Fruit fly (Drosophila melanogaster) whole organism, embryonic: ENCODE data around the gene Cpr65Av.

ENCODE experiments used
- Aef1 ChIP-seq: fragments of 200-800 bp; sonication (Bioruptor generic); IDR thresholded peaks from 3 replicates; pipeline ENCODE4 v1.3.6; 2022; ENCODE audit warnings: missing biosample characterization, missing genetic modification characterization
- Antp ChIP-seq: fragments of 200-800 bp; sonication (Bioruptor generic); optimal IDR thresholded peaks from 3 replicates; lab custom pipeline; 2016; ENCODE audit warnings: missing biosample characterization, missing genetic modification characterization
- B-H2 ChIP-seq: fragments of 200-800 bp; sonication (Bioruptor generic); optimal IDR thresholded peaks from 2 replicates; lab custom pipeline; 2018; ENCODE audit warnings: missing biosample characterization, mild to moderate bottlenecking, missing genetic modification characterization
- CG10209 ChIP-seq: fragments of 200-800 bp; sonication (Bioruptor generic); optimal IDR thresholded peaks from 3 replicates; lab custom pipeline; 2017; ENCODE audit warnings: missing biosample characterization, mild to moderate bottlenecking, missing genetic modification characterization, missing genetic modification reagents
- CG10565 ChIP-seq: fragments of 200-800 bp; sonication (Bioruptor generic); optimal IDR thresholded peaks from 3 replicates; lab custom pipeline; 2016; ENCODE audit warnings: missing biosample characterization, mild to moderate bottlenecking, missing genetic modification characterization
- CG13287 ChIP-seq: fragments of 200-800 bp; sonication (Bioruptor generic); IDR thresholded peaks from 2 replicates; pipeline ENCODE4 v1.3.6; 2022; ENCODE audit warnings: missing biosample characterization, missing genetic modification characterization; ENCODE audit not compliant: partially characterized antibody
- CG13894 ChIP-seq: fragments of 200-800 bp; sonication (Bioruptor generic); optimal IDR thresholded peaks from 3 replicates; lab custom pipeline; 2018; ENCODE audit warnings: missing biosample characterization, mild to moderate bottlenecking, missing genetic modification characterization, moderate library complexity
- CG18619 ChIP-seq: fragments of 200-800 bp; sonication (Bioruptor generic); optimal IDR thresholded peaks from 3 replicates; lab custom pipeline; 2017; ENCODE audit warnings: missing biosample characterization, mild to moderate bottlenecking, missing genetic modification characterization
- CG18764 ChIP-seq: fragments of 200-800 bp; sonication (Bioruptor generic); optimal IDR thresholded peaks from 3 replicates; lab custom pipeline; 2016; ENCODE audit warnings: missing biosample characterization, missing genetic modification characterization
- CG2120 ChIP-seq: fragments of 200-800 bp; sonication (Bioruptor generic); optimal IDR thresholded peaks from 3 replicates; lab custom pipeline; 2016; ENCODE audit warnings: missing biosample characterization, missing genetic modification characterization
- CG2712 ChIP-seq: fragments of 200-800 bp; optimal IDR thresholded peaks from 3 replicates; lab custom pipeline; 2019; ENCODE audit warnings: missing biosample characterization, mild to moderate bottlenecking, missing genetic modification characterization, moderate library complexity
- CG34422 ChIP-seq: fragments of 200-800 bp; sonication (Bioruptor generic); IDR thresholded peaks from 3 replicates; pipeline ENCODE4 v1.3.6; 2022; ENCODE audit warnings: missing biosample characterization, missing genetic modification characterization
- CG3995 ChIP-seq: fragments of 200-800 bp; sonication (Bioruptor generic); optimal IDR thresholded peaks from 3 replicates; lab custom pipeline; 2016; ENCODE audit warnings: missing biosample characterization, missing genetic modification characterization
- CG4328 ChIP-seq: fragments of 200-800 bp; sonication (Bioruptor generic); optimal IDR thresholded peaks from 3 replicates; lab custom pipeline; 2017; ENCODE audit warnings: missing biosample characterization, missing genetic modification reagents, missing genetic modification characterization
- CG43689 ChIP-seq: fragments of 200-800 bp; sonication (Bioruptor generic); IDR thresholded peaks from 2 replicates; pipeline ENCODE4 v1.3.6; 2022; ENCODE audit warnings: missing biosample characterization, missing genetic modification characterization
- CG4404 ChIP-seq: fragments of 200-800 bp; sonication (Bioruptor generic); IDR thresholded peaks from 2 replicates; pipeline ENCODE4 v1.3.6; 2022; ENCODE audit warnings: missing biosample characterization, missing genetic modification characterization
- CG4424 ChIP-seq: fragments of 200-800 bp; sonication (Bioruptor generic); optimal IDR thresholded peaks from 3 replicates; lab custom pipeline; 2016; ENCODE audit warnings: missing biosample characterization, missing genetic modification characterization
- CG4820 ChIP-seq: fragments of 200-800 bp; sonication (Bioruptor generic); optimal IDR thresholded peaks from 3 replicates; lab custom pipeline; 2016; ENCODE audit warnings: missing biosample characterization, missing genetic modification characterization
- CG6254 ChIP-seq: fragments of 200-800 bp; sonication (Bioruptor generic); optimal IDR thresholded peaks from 3 replicates; lab custom pipeline; 2017; ENCODE audit warnings: mild to moderate bottlenecking, missing biosample characterization, missing genetic modification reagents, missing genetic modification characterization
- CG6683 ChIP-seq: fragments of 200-800 bp; sonication (Bioruptor generic); optimal IDR thresholded peaks from 2 replicates; lab custom pipeline; 2017; ENCODE audit warnings: missing biosample characterization, mild to moderate bottlenecking, missing genetic modification characterization, missing genetic modification reagents
- CG6765 ChIP-seq: fragments of 200-800 bp; sonication (Bioruptor generic); optimal IDR thresholded peaks from 3 replicates; lab custom pipeline; 2017; ENCODE audit warnings: missing biosample characterization, mild to moderate bottlenecking, missing genetic modification characterization
- CG9876 ChIP-seq: fragments of 200-800 bp; sonication (Bioruptor generic); optimal IDR thresholded peaks from 2 replicates; lab custom pipeline; 2016; ENCODE audit warnings: missing biosample characterization, missing genetic modification characterization
- CG9932 ChIP-seq: fragments of 200-800 bp; sonication (Bioruptor generic); IDR thresholded peaks from 2 replicates; pipeline ENCODE4 v1.3.6; 2022; ENCODE audit warnings: missing biosample characterization, missing genetic modification characterization
- Dip2 ChIP-seq: fragments of 200-800 bp; sonication (Bioruptor generic); IDR thresholded peaks from 2 replicates; pipeline ENCODE4 v1.3.6; 2022; ENCODE audit warnings: missing biosample characterization, missing genetic modification characterization
- Ets97D ChIP-seq: fragments of 200-800 bp; sonication (Bioruptor generic); optimal IDR thresholded peaks from 3 replicates; lab custom pipeline; 2016; ENCODE audit warnings: missing biosample characterization, missing genetic modification characterization
- Fer2 ChIP-seq: fragments of 200-800 bp; sonication (Bioruptor generic); optimal IDR thresholded peaks from 2 replicates; lab custom pipeline; 2018; ENCODE audit warnings: missing biosample characterization, mild to moderate bottlenecking, missing genetic modification characterization, moderate library complexity
- Gsc ChIP-seq: fragments of 200-800 bp; sonication (Bioruptor generic); IDR thresholded peaks from 2 replicates; pipeline ENCODE4 v1.3.6; 2022; ENCODE audit warnings: missing biosample characterization, missing genetic modification characterization
- Gug ChIP-seq: fragments of 200-800 bp; sonication (Bioruptor generic); IDR thresholded peaks from 4 replicates; pipeline ENCODE4 v1.3.6; 2022; ENCODE audit warnings: missing biosample characterization, missing genetic modification characterization
- HHEX ChIP-seq: fragments of 200-800 bp; sonication (Bioruptor generic); optimal IDR thresholded peaks from 3 replicates; lab custom pipeline; 2017; ENCODE audit warnings: missing biosample characterization, mild to moderate bottlenecking, missing genetic modification characterization, missing genetic modification reagents
- Hand ChIP-seq: fragments of 200-800 bp; sonication (Bioruptor generic); optimal IDR thresholded peaks from 2 replicates; lab custom pipeline; 2017; ENCODE audit warnings: mild to moderate bottlenecking, missing biosample characterization, missing genetic modification reagents, missing genetic modification characterization
- MBD-R2 ChIP-seq: fragments of 200-800 bp; sonication (Bioruptor generic); IDR thresholded peaks from 2 replicates; pipeline ENCODE4 v1.3.6; 2022; ENCODE audit warnings: missing biosample characterization, missing genetic modification characterization
- Nf-YB ChIP-seq: fragments of 200-800 bp; sonication (Bioruptor generic); optimal IDR thresholded peaks from 3 replicates; lab custom pipeline; 2019; ENCODE audit warnings: missing biosample characterization, mild to moderate bottlenecking, missing genetic modification characterization, moderate library complexity
- PHDP ChIP-seq: fragments of 200-800 bp; sonication (Bioruptor generic); optimal IDR thresholded peaks from 3 replicates; lab custom pipeline; 2018; ENCODE audit warnings: missing biosample characterization, mild to moderate bottlenecking, missing genetic modification characterization, moderate library complexity
- amos ChIP-seq: fragments of 200-800 bp; sonication (Bioruptor generic); IDR thresholded peaks from 2 replicates; pipeline ENCODE4 v1.3.6; 2022; ENCODE audit warnings: missing biosample characterization, missing genetic modification characterization; ENCODE audit not compliant: partially characterized antibody
- ash1 ChIP-seq: fragments of 200-800 bp; sonication (Bioruptor generic); optimal IDR thresholded peaks from 2 replicates; lab custom pipeline; 2018; ENCODE audit warnings: missing biosample characterization, mild to moderate bottlenecking, missing genetic modification characterization
- ato ChIP-seq: fragments of 200-800 bp; sonication (Bioruptor generic); IDR thresholded peaks from 2 replicates; pipeline ENCODE4 v1.3.6; 2022; ENCODE audit warnings: missing biosample characterization, missing genetic modification characterization; ENCODE audit not compliant: partially characterized antibody
- esg ChIP-seq: fragments of 200-800 bp; sonication (Bioruptor generic); conservative IDR thresholded peaks from 2 replicates; pipeline ENCODE4 v1.3.6; 2022; ENCODE audit warnings: missing biosample characterization, missing genetic modification characterization
- fru ChIP-seq: fragments of >200 bp; optimal IDR thresholded peaks from 2 replicates; lab custom pipeline; 2017
- fu2 ChIP-seq: fragments of 200-800 bp; sonication (Bioruptor generic); optimal IDR thresholded peaks from 2 replicates; lab custom pipeline; 2016; ENCODE audit warnings: missing biosample characterization, missing genetic modification characterization
- gro ChIP-seq: fragments of 200-800 bp; sonication (Bioruptor generic); optimal IDR thresholded peaks from 2 replicates; lab custom pipeline; 2016; ENCODE audit warnings: missing biosample characterization, missing genetic modification characterization
- hth ChIP-seq: fragments of >200 bp; optimal IDR thresholded peaks from 2 replicates; lab custom pipeline; 2017; ENCODE audit warnings: inconsistent platforms
- ind ChIP-seq: fragments of 200-800 bp; sonication (Bioruptor generic); optimal IDR thresholded peaks from 3 replicates; lab custom pipeline; 2016; ENCODE audit warnings: missing biosample characterization, missing genetic modification characterization
- lola ChIP-seq, 3 experiments: fragments of >200 bp in 2 of 3; fragments of 200-800 bp in 1 of 3; sonication (Bioruptor generic) in 1 of 3; optimal IDR thresholded peaks; 2 replicates each; lab custom pipeline; 2017 to 2019; ENCODE audit warnings: missing biosample characterization in 3 of 3, missing genetic modification characterization in 3 of 3, mild to moderate bottlenecking in 1 of 3, moderate library complexity in 1 of 3
- prd ChIP-seq, 3 experiments: fragments of >200 bp in 2 of 3; fragments of 200-800 bp in 1 of 3; sonication (Bioruptor generic) in 1 of 3; optimal IDR thresholded peaks in 2 of 3; IDR thresholded peaks in 1 of 3; 2 replicates in 2 of 3; 3 replicates in 1 of 3; pipeline versions ENCODE4 v1.3.6 to Lab custom; 2017 to 2022; ENCODE audit warnings: missing biosample characterization in 1 of 3, missing genetic modification characterization in 1 of 3
- pum ChIP-seq: fragments of 200-800 bp; sonication (Bioruptor generic); optimal IDR thresholded peaks from 2 replicates; lab custom pipeline; 2016; ENCODE audit warnings: missing biosample characterization, missing genetic modification characterization
- ranshi ChIP-seq: fragments of 200-800 bp; sonication (Bioruptor generic); IDR thresholded peaks from 2 replicates; pipeline ENCODE4 v1.3.6; 2022; ENCODE audit warnings: missing biosample characterization, missing genetic modification characterization
- repo ChIP-seq: fragments of 200-800 bp; sonication (Bioruptor generic); optimal IDR thresholded peaks from 2 replicates; lab custom pipeline; 2016; ENCODE audit warnings: missing biosample characterization, missing genetic modification characterization
- sens-2 ChIP-seq: fragments of 200-800 bp; sonication (Bioruptor generic); IDR thresholded peaks from 2 replicates; pipeline ENCODE4 v1.3.6; 2022; ENCODE audit warnings: missing biosample characterization, missing genetic modification characterization
- shn ChIP-seq: fragments of 200-800 bp; sonication (Bioruptor generic); optimal IDR thresholded peaks from 3 replicates; lab custom pipeline; 2016; ENCODE audit warnings: missing biosample characterization, missing genetic modification characterization
- sob ChIP-seq: fragments of 200-800 bp; sonication (Bioruptor generic); IDR thresholded peaks from 2 replicates; pipeline ENCODE4 v1.3.6; 2022; ENCODE audit warnings: missing biosample characterization, missing genetic modification characterization
- sug ChIP-seq: fragments of 200-800 bp; optimal IDR thresholded peaks from 2 replicates; lab custom pipeline; 2019; ENCODE audit warnings: missing biosample characterization, mild to moderate bottlenecking, missing genetic modification characterization, moderate library complexity

Cpr65Av gene

DNA sequence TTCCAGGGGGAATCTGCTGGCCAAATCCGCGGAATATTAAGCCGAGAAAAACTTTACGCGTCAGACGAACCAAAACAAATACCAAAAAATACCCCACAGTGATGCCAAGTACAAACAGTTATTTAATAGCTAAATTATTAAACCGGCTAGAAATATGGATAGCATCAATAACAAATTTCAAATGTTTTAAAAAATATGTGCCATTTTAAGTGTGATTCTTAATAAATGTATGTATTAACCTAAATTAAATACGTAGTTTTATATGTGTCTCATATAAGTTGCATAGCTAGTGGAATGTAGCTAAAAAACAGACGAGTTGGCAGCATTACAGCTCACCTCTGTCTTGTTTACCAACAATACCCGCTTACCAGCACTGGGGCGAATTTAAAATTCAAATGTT lies 42.0 kb upstream of the Cpr65Av start, which contains the start of gene CG10274 (continued):
- TF ChIP-seq CG10565 (peak; percentile 33), Nf-YB (GFP tag; lab: Kevin White, UChicago) (peak; percentile 46), CG4424 (peak; percentile 85), CG6683 (peak; percentile 39), ash1 (no peak), Gug (GFP tag; lab: Robert Waterston, UW) (peak; percentile 65; the same call in 3 of the 4 replicates), CG6254 (GFP tag; lab: Kevin White, UChicago) (no peak), CG4404 (GFP tag; lab: Robert Waterston, UW) (peak; percentile 71), sens-2 (GFP tag; lab: Robert Waterston, UW) (no peak), pum (GFP tag; lab: Kevin White, UChicago) (peak; percentile 63), shn (GFP tag; lab: Kevin White, UChicago) (peak; percentile 70), MBD-R2 (GFP tag; lab: Robert Waterston, UW) (peak; percentile 89), Antp (peak; percentile 51), Aef1 (peak; percentile 61), CG9932 (GFP tag; lab: Robert Waterston, UW) (peak; percentile 88), amos (no peak), Gsc (GFP tag; lab: Robert Waterston, UW) (no peak), CG6765 (GFP tag; lab: Kevin White, UChicago) (peak; percentile 43), hth (lab: Kevin White, UChicago) (no peak), CG43689 (GFP tag; lab: Robert Waterston, UW) (no peak), gro (GFP tag; lab: Kevin White, UChicago) (peak; percentile 77), CG18764 (GFP tag; lab: Kevin White, UChicago) (peak; percentile 72), CG9876 (GFP tag; lab: Kevin White, UChicago) (peak; percentile 56), repo (peak; percentile 40), Hand (no peak), CG34422 (GFP tag; lab: Robert Waterston, UW) (peak; percentile 77; the same call in 2 of the 3 replicates), lola (GFP tag; optimal IDR thresholded peaks at IDR 0.05; lab: Kevin White, UChicago) (peak in 1 of 3 experiments; percentile 81), CG18619 (GFP tag; lab: Kevin White, UChicago) (peak; percentile 77), CG4820 (peak; percentile 78), Dip2 (GFP tag; lab: Robert Waterston, UW) (no peak), CG13894 (tag; lab: Kevin White, UChicago) (no peak), HHEX (GFP tag; lab: Kevin White, UChicago) (no peak), Fer2 (tag; lab: Kevin White, UChicago) (peak; percentile 72), B-H2 (GFP tag; lab: Kevin White, UChicago) (no peak), fru (lab: Kevin White, UChicago) (no peak), sob (GFP tag; lab: Robert Waterston, UW) (peak; percentile 84), CG2712 (tag; lab: Kevin White, UChicago) (peak; percentile 83), fu2 (GFP tag; lab: Kevin White, UChicago) (peak; percentile 71), CG3995 (GFP tag; lab: Kevin White, UChicago) (peak; percentile 79), CG4328 (GFP tag; lab: Kevin White, UChicago) (peak; percentile 50), ato (GFP tag; lab: Robert Waterston, UW) (no peak), CG2120 (peak; percentile 91), CG10209 (peak; percentile 76), CG13287 (GFP tag; lab: Robert Waterston, UW) (no peak; the same call in 1 of the 2 replicates), prd (optimal IDR thresholded peaks at IDR 0.05; lab: Kevin White, UChicago) (no peak), prd (GFP tag; IDR thresholded peaks at IDR 0.05; lab: Robert Waterston, UW) (peak; percentile 82), ind (GFP tag; lab: Kevin White, UChicago) (peak; percentile 83), esg (GFP tag; lab: Robert Waterston, UW) (peak; percentile 54; the same call in 1 of the 2 replicates), sug (tag; lab: Kevin White, UChicago) (peak; percentile 84), PHDP (peak; percentile 78), ranshi (GFP tag; lab: Robert Waterston, UW) (peak; percentile 61; the same call in 1 of the 2 replicates), Ets97D (GFP tag; lab: Kevin White, UChicago) (peak; percentile 65)
